Fruit fly (Drosophila melanogaster) whole organism, embryonic: ENCODE measurements around the gene Ubqn.
A peak's percentile ranks its signal among the peaks of the same experiment; 100 is the strongest.

ENCODE experiments used
- Awh ChIP-seq: fragments of 200-800 bp; sonication (Bioruptor generic); IDR thresholded peaks from 2 replicates; pipeline ENCODE4, ENCODE4 v1.3.6; 2022; ENCODE audit warnings: missing biosample characterization, missing genetic modification characterization
- Bteb2 ChIP-seq: fragments of 200-800 bp; sonication (Bioruptor generic); optimal IDR thresholded peaks from 2 replicates; lab custom pipeline; 2016; ENCODE audit warnings: missing biosample characterization, missing genetic modification characterization
- CG10321 ChIP-seq: fragments of 200-800 bp; sonication (Bioruptor generic); IDR thresholded peaks from 2 replicates; pipeline ENCODE4 v1.3.6; 2022; ENCODE audit warnings: missing biosample characterization, missing genetic modification characterization
- CG10366 ChIP-seq: fragments of 200-800 bp; sonication (Bioruptor generic); IDR thresholded peaks from 2 replicates; pipeline ENCODE4 v1.3.6; 2022; ENCODE audit warnings: missing biosample characterization, missing genetic modification characterization
- CG10565 ChIP-seq: fragments of 200-800 bp; sonication (Bioruptor generic); optimal IDR thresholded peaks from 3 replicates; lab custom pipeline; 2016; ENCODE audit warnings: missing biosample characterization, mild to moderate bottlenecking, missing genetic modification characterization
- CG12219 ChIP-seq: fragments of 200-800 bp; sonication (Bioruptor generic); optimal IDR thresholded peaks from 3 replicates; lab custom pipeline; 2018; ENCODE audit warnings: missing biosample characterization, mild to moderate bottlenecking, missing genetic modification characterization
- CG12659 ChIP-seq: fragments of 200-800 bp; sonication (Bioruptor generic); optimal IDR thresholded peaks from 3 replicates; lab custom pipeline; 2017; ENCODE audit warnings: mild to moderate bottlenecking, missing biosample characterization, missing genetic modification reagents, missing genetic modification characterization
- CG13894 ChIP-seq: fragments of 200-800 bp; sonication (Bioruptor generic); optimal IDR thresholded peaks from 3 replicates; lab custom pipeline; 2018; ENCODE audit warnings: missing biosample characterization, mild to moderate bottlenecking, missing genetic modification characterization, moderate library complexity
- CG14014 ChIP-seq: fragments of 200-800 bp; sonication (Bioruptor generic); IDR thresholded peaks from 2 replicates; pipeline ENCODE4 v1.3.6; 2022; ENCODE audit warnings: missing biosample characterization, missing genetic modification characterization
- CG14050 ChIP-seq: fragments of 200-800 bp; sonication (Bioruptor generic); IDR thresholded peaks from 3 replicates; pipeline ENCODE4 v1.3.6; 2022; ENCODE audit warnings: missing biosample characterization, missing genetic modification characterization
- CG15269 ChIP-seq: fragments of 200-800 bp; sonication (Bioruptor generic); optimal IDR thresholded peaks from 2 replicates; lab custom pipeline; 2018; ENCODE audit warnings: missing biosample characterization, mild to moderate bottlenecking, missing genetic modification characterization, moderate library complexity
- CG15479 ChIP-seq: fragments of 200-800 bp; sonication (Bioruptor generic); optimal IDR thresholded peaks from 3 replicates; lab custom pipeline; 2019; ENCODE audit warnings: missing biosample characterization, mild to moderate bottlenecking, missing genetic modification characterization, moderate library complexity
- CG16813 ChIP-seq: fragments of 200-800 bp; sonication (Bioruptor generic); IDR thresholded peaks from 3 replicates; pipeline ENCODE4 v1.3.6; 2022; ENCODE audit warnings: missing biosample characterization, missing genetic modification characterization; ENCODE audit not compliant: partially characterized antibody
- CG16863 ChIP-seq: fragments of 200-800 bp; sonication (Bioruptor generic); optimal IDR thresholded peaks from 3 replicates; lab custom pipeline; 2016; ENCODE audit warnings: missing biosample characterization, missing genetic modification characterization
- CG17186 ChIP-seq: fragments of 200-800 bp; sonication (Bioruptor generic); optimal IDR thresholded peaks from 3 replicates; lab custom pipeline; 2017; ENCODE audit warnings: missing biosample characterization, missing genetic modification reagents, missing genetic modification characterization
- CG18619 ChIP-seq: fragments of 200-800 bp; sonication (Bioruptor generic); optimal IDR thresholded peaks from 3 replicates; lab custom pipeline; 2017; ENCODE audit warnings: missing biosample characterization, mild to moderate bottlenecking, missing genetic modification characterization
- CG2116 ChIP-seq: fragments of 200-800 bp; sonication (Bioruptor generic); optimal IDR thresholded peaks from 3 replicates; lab custom pipeline; 2018; ENCODE audit warnings: missing biosample characterization, mild to moderate bottlenecking, missing genetic modification characterization
- CG2129 ChIP-seq: fragments of 200-800 bp; sonication (Bioruptor generic); IDR thresholded peaks from 2 replicates; pipeline ENCODE4 v1.3.6; 2022; ENCODE audit warnings: missing biosample characterization, missing genetic modification characterization; ENCODE audit not compliant: partially characterized antibody
- CG31224 ChIP-seq: fragments of 200-800 bp; sonication (Bioruptor generic); IDR thresholded peaks from 2 replicates; pipeline ENCODE4 v1.3.6; 2022; ENCODE audit warnings: missing biosample characterization, missing genetic modification characterization
- CG33557 ChIP-seq: fragments of 200-800 bp; sonication (Bioruptor generic); optimal IDR thresholded peaks from 2 replicates; lab custom pipeline; 2019; ENCODE audit warnings: missing biosample characterization, mild to moderate bottlenecking, missing genetic modification characterization, moderate library complexity
- CG4617 ChIP-seq: fragments of 200-800 bp; sonication (Bioruptor generic); optimal IDR thresholded peaks from 3 replicates; lab custom pipeline; 2016; ENCODE audit warnings: missing biosample characterization, missing genetic modification characterization, borderline replicate concordance
- CG4820 ChIP-seq: fragments of 200-800 bp; sonication (Bioruptor generic); optimal IDR thresholded peaks from 3 replicates; lab custom pipeline; 2016; ENCODE audit warnings: missing biosample characterization, missing genetic modification characterization
- CG6272 ChIP-seq: fragments of 200-800 bp; sonication (Bioruptor generic); IDR thresholded peaks from 2 replicates; pipeline ENCODE4 v1.3.6; 2022; ENCODE audit warnings: missing biosample characterization, missing genetic modification characterization
- CG6765 ChIP-seq: fragments of 200-800 bp; sonication (Bioruptor generic); optimal IDR thresholded peaks from 3 replicates; lab custom pipeline; 2017; ENCODE audit warnings: missing biosample characterization, mild to moderate bottlenecking, missing genetic modification characterization
- CG7745 ChIP-seq: fragments of 200-800 bp; sonication (Bioruptor generic); optimal IDR thresholded peaks from 2 replicates; lab custom pipeline; 2018; ENCODE audit warnings: missing biosample characterization, mild to moderate bottlenecking, missing genetic modification characterization, moderate library complexity
- CG9797 ChIP-seq: fragments of 200-800 bp; sonication (Bioruptor generic); optimal IDR thresholded peaks from 3 replicates; lab custom pipeline; 2018; ENCODE audit warnings: missing biosample characterization, mild to moderate bottlenecking, missing genetic modification characterization
- CG9932 ChIP-seq: fragments of 200-800 bp; sonication (Bioruptor generic); IDR thresholded peaks from 2 replicates; pipeline ENCODE4 v1.3.6; 2022; ENCODE audit warnings: missing biosample characterization, missing genetic modification characterization
- CkIIα-i1 ChIP-seq: fragments of 200-800 bp; sonication (Bioruptor generic); IDR thresholded peaks from 2 replicates; pipeline ENCODE4 v1.3.6; 2022; ENCODE audit warnings: missing biosample characterization, missing genetic modification characterization
- Dad ChIP-seq: fragments of 200-800 bp; sonication (Bioruptor generic); optimal IDR thresholded peaks from 3 replicates; lab custom pipeline; 2016; ENCODE audit warnings: missing biosample characterization, missing genetic modification characterization
- HLH3B ChIP-seq: fragments of 200-800 bp; sonication (Bioruptor generic); IDR thresholded peaks from 2 replicates; pipeline ENCODE4 v1.3.6; 2022; ENCODE audit warnings: missing biosample characterization, missing genetic modification characterization
- Hmr ChIP-seq: fragments of 200-800 bp; sonication (Bioruptor generic); optimal IDR thresholded peaks from 3 replicates; lab custom pipeline; 2017; ENCODE audit warnings: mild to moderate bottlenecking, missing biosample characterization, missing genetic modification reagents, missing genetic modification characterization
- Myb ChIP-seq: fragments of 200-800 bp; sonication (Bioruptor generic); optimal IDR thresholded peaks from 2 replicates; lab custom pipeline; 2016; ENCODE audit warnings: missing biosample characterization, missing genetic modification characterization
- NC2α ChIP-seq: fragments of 200-800 bp; sonication (Bioruptor generic); optimal IDR thresholded peaks from 2 replicates; lab custom pipeline; 2016; ENCODE audit warnings: missing biosample characterization, missing genetic modification characterization
- Nf-YB ChIP-seq: fragments of 200-800 bp; sonication (Bioruptor generic); optimal IDR thresholded peaks from 3 replicates; lab custom pipeline; 2019; ENCODE audit warnings: missing biosample characterization, mild to moderate bottlenecking, missing genetic modification characterization, moderate library complexity
- Xrp1 ChIP-seq: fragments of 200-800 bp; sonication (Bioruptor generic); IDR thresholded peaks from 2 replicates; pipeline ENCODE4 v1.3.6; 2022; ENCODE audit warnings: missing biosample characterization, missing genetic modification characterization
- btn ChIP-seq: fragments of 200-800 bp; sonication (Bioruptor generic); optimal IDR thresholded peaks from 2 replicates; lab custom pipeline; 2016; ENCODE audit warnings: missing biosample characterization, missing genetic modification characterization
- crp ChIP-seq, 2 experiments: fragments of 200-800 bp; sonication (Bioruptor generic); optimal IDR thresholded peaks; 2 replicates in 1 of 2; 3 replicates in 1 of 2; lab custom pipeline; 2017; ENCODE audit warnings: missing biosample characterization in 2 of 2, missing genetic modification characterization in 2 of 2, mild to moderate bottlenecking in 1 of 2, moderate library complexity in 1 of 2
- dm ChIP-seq: fragments of 200-800 bp; sonication (Bioruptor generic); optimal IDR thresholded peaks from 3 replicates; lab custom pipeline; 2016; ENCODE audit warnings: missing biosample characterization, missing genetic modification characterization
- gem ChIP-seq: fragments of 200-800 bp; sonication (Bioruptor generic); optimal IDR thresholded peaks from 2 replicates; lab custom pipeline; 2019; ENCODE audit warnings: missing biosample characterization, mild to moderate bottlenecking, missing genetic modification characterization, moderate library complexity
- hbn ChIP-seq: fragments of 200-800 bp; sonication (Bioruptor generic); IDR thresholded peaks from 2 replicates; pipeline ENCODE4 v1.3.6; 2022; ENCODE audit warnings: missing biosample characterization, missing genetic modification characterization; ENCODE audit not compliant: partially characterized antibody
- inv ChIP-seq: fragments of 200-800 bp; sonication (Bioruptor generic); IDR thresholded peaks from 2 replicates; pipeline ENCODE4 v1.3.6; 2022; ENCODE audit warnings: missing biosample characterization, missing genetic modification characterization; ENCODE audit not compliant: partially characterized antibody
- kah ChIP-seq: fragments of 200-800 bp; sonication (Bioruptor generic); optimal IDR thresholded peaks from 2 replicates; lab custom pipeline; 2018; ENCODE audit warnings: missing biosample characterization, mild to moderate bottlenecking, missing genetic modification characterization
- nmo ChIP-seq: fragments of 200-800 bp; sonication (Bioruptor generic); optimal IDR thresholded peaks from 2 replicates; lab custom pipeline; 2018; ENCODE audit warnings: missing biosample characterization, mild to moderate bottlenecking, missing genetic modification characterization, moderate library complexity
- peb ChIP-seq: fragments of 200-800 bp; sonication (Bioruptor generic); IDR thresholded peaks from 2 replicates; pipeline ENCODE4 v1.3.6; 2022; ENCODE audit warnings: missing biosample characterization, missing genetic modification characterization
- pfk ChIP-seq: fragments of 200-800 bp; sonication (Bioruptor generic); optimal IDR thresholded peaks from 2 replicates; lab custom pipeline; 2018; ENCODE audit warnings: missing biosample characterization, mild to moderate bottlenecking, missing genetic modification characterization, moderate library complexity
- pum ChIP-seq: fragments of 200-800 bp; sonication (Bioruptor generic); optimal IDR thresholded peaks from 2 replicates; lab custom pipeline; 2016; ENCODE audit warnings: missing biosample characterization, missing genetic modification characterization
- repo ChIP-seq: fragments of 200-800 bp; sonication (Bioruptor generic); optimal IDR thresholded peaks from 2 replicates; lab custom pipeline; 2016; ENCODE audit warnings: missing biosample characterization, missing genetic modification characterization
- row ChIP-seq: fragments of 200-800 bp; sonication (Bioruptor generic); IDR thresholded peaks from 3 replicates; pipeline ENCODE4 v1.3.6; 2022; ENCODE audit warnings: missing biosample characterization, missing genetic modification characterization
- ttk ChIP-seq: fragments of 200-800 bp; sonication (Bioruptor generic); IDR thresholded peaks from 2 replicates; pipeline ENCODE4 v2.1.2; 2022; ENCODE audit warnings: missing biosample characterization, missing genetic modification characterization
- zf30C ChIP-seq: fragments of 200-800 bp; sonication (Bioruptor generic); optimal IDR thresholded peaks from 3 replicates; lab custom pipeline; 2018; ENCODE audit warnings: missing biosample characterization, mild to moderate bottlenecking, missing genetic modification characterization

Ubqn gene

DNA sequence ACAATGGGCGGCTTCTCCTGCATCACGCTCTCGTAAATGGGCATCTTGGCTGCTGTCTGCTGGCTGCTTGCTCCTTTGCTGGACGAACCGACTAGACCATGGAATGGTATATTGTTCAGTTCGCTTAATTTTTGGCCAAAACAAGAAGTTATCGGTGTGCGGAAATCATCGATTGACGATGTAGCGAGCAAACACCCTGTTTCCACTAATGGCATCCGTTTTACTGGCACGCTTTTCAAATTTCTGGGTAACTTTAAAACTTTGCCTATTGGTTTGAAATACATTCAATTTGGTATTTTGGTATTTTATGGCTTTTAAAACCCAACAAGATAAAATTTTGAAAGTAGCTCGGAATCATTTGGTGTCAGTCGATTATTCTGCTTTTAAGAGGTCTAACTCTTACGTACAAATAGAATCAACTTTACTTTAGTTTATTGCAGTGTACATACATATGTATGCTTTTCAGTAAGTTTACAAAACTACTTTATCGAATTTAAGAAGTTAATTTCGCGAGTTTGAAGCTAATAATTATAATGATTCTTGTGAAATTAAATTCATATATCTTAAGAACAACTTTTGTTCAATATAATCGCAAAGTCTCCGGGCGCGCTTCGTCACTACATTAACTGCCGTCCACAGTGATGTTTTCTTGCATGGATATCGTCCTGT lies 37.6 kb upstream of the Ubqn start, which contains the start of gene Arp10 (continued):
- TF ChIP-seq CG2116 (GFP tag; lab: Kevin White, UChicago): peak; percentile 61
- TF ChIP-seq CG4617 (GFP tag; lab: Kevin White, UChicago): peak; percentile 39
- no peak for TF ChIP-seq Bteb2
- TF ChIP-seq CG10366 (GFP tag; lab: Robert Waterston, UW): no peak
- TF ChIP-seq CG12659 (GFP tag; lab: Kevin White, UChicago): peak; percentile 47
- peak; percentile 44 for TF ChIP-seq CG17186 (GFP tag; lab: Kevin White, UChicago)
- no peak for TF ChIP-seq crp (GFP tag; optimal IDR thresholded peaks at IDR 0.05; lab: Kevin White, UChicago)
- TF ChIP-seq CG4820 (GFP tag; lab: Kevin White, UChicago): no peak
- TF ChIP-seq Dad (GFP tag; lab: Kevin White, UChicago): no peak
- no peak for TF ChIP-seq pum
- TF ChIP-seq pfk (GFP tag; lab: Kevin White, UChicago): no peak
- no peak for TF ChIP-seq Awh
- no peak for TF ChIP-seq Hmr (GFP tag; lab: Kevin White, UChicago)
- no peak for TF ChIP-seq CG6765 (GFP tag; lab: Kevin White, UChicago)
- TF ChIP-seq CkIIα-i1 (GFP tag; lab: Robert Waterston, UW): no peak
- TF ChIP-seq CG9932: peak; percentile 37; the same call in 1 of the 2 replicates
- no peak for TF ChIP-seq btn (GFP tag; lab: Kevin White, UChicago)
- peak; percentile 77 for TF ChIP-seq row
- no peak for TF ChIP-seq CG18619 (GFP tag; lab: Kevin White, UChicago)
- TF ChIP-seq nmo: peak; percentile 25
- no peak for TF ChIP-seq Xrp1 (GFP tag; lab: Robert Waterston, UW)
- TF ChIP-seq zf30C (GFP tag; lab: Kevin White, UChicago): peak; percentile 58
- TF ChIP-seq CG15479 (GFP tag; lab: Kevin White, UChicago): no peak
- no peak for TF ChIP-seq CG16863 (GFP tag; lab: Kevin White, UChicago)
- TF ChIP-seq CG14050 (GFP tag; lab: Robert Waterston, UW): no peak
- no peak for TF ChIP-seq CG12219 (GFP tag; lab: Kevin White, UChicago)
- TF ChIP-seq repo (GFP tag; lab: Kevin White, UChicago): no peak
- peak; percentile 98 for TF ChIP-seq CG7745
- 0 out of 2 replicates have a peak, but pooled peaks have one; percentile 31 for TF ChIP-seq hbn (GFP tag; lab: Robert Waterston, UW)
- TF ChIP-seq ttk (GFP tag; lab: Robert Waterston, UW): no peak
- peak; percentile 2 for TF ChIP-seq CG33557 (GFP tag; lab: Kevin White, UChicago)
- TF ChIP-seq kah (GFP tag; lab: Kevin White, UChicago): no peak
- TF ChIP-seq CG9797 (GFP tag; lab: Kevin White, UChicago): peak; percentile 18
- TF ChIP-seq NC2α (GFP tag; lab: Kevin White, UChicago): no peak
- TF ChIP-seq gem (tag; lab: Kevin White, UChicago): no peak
- TF ChIP-seq CG16813: peak; percentile 60; the same call in 2 of the 3 replicates
- no peak for TF ChIP-seq CG10321 (GFP tag; lab: Robert Waterston, UW)
- TF ChIP-seq dm (GFP tag; lab: Kevin White, UChicago): no peak
- no peak for TF ChIP-seq HLH3B (GFP tag; lab: Robert Waterston, UW)
- TF ChIP-seq CG31224 (GFP tag; lab: Robert Waterston, UW): no peak
- no peak for TF ChIP-seq peb (GFP tag; lab: Robert Waterston, UW)
- no peak for TF ChIP-seq CG6272 (GFP tag; lab: Robert Waterston, UW)
- TF ChIP-seq CG14014: 0 out of 2 replicates have a peak, but pooled peaks have one; percentile 9
- TF ChIP-seq CG10565 (GFP tag; lab: Kevin White, UChicago): no peak
- peak; percentile 37 for TF ChIP-seq Myb
- no peak for TF ChIP-seq CG15269 (tag; lab: Kevin White, UChicago)
- TF ChIP-seq Nf-YB: no peak
- no peak for TF ChIP-seq inv (GFP tag; lab: Robert Waterston, UW)
- TF ChIP-seq CG13894 (tag; lab: Kevin White, UChicago): no peak
- TF ChIP-seq CG2129 (GFP tag; lab: Robert Waterston, UW): no peak
